Worm (Caenorhabditis elegans) whole organism, late embryonic: ENCODE measurements around the gene D2096.5.

ENCODE experiments used
- C08G9.2 ChIP-seq: sonication (generic microtip); optimal IDR thresholded peaks from 2 replicates; lab custom pipeline; 2016; ENCODE audit warnings: mild to moderate bottlenecking, missing genetic modification characterization, moderate library complexity, missing compliant biosample characterization
- F13H6.1 ChIP-seq: sonication (generic microtip); optimal IDR thresholded peaks from 2 replicates; lab custom pipeline; 2016; ENCODE audit warnings: missing genetic modification characterization, missing compliant biosample characterization
- ama-1 ChIP-seq: fragments of 150-350 bp; optimal IDR thresholded peaks from 2 replicates; lab custom pipeline; 2014
- pax-1 ChIP-seq: fragments of 150-350 bp; optimal IDR thresholded peaks from 2 replicates; lab custom pipeline; 2014; ENCODE audit warnings: missing biosample characterization, missing genetic modification characterization
- pha-4 ChIP-seq: fragments of 150-350 bp; optimal IDR thresholded peaks from 2 replicates; lab custom pipeline; 2018; ENCODE audit warnings: missing biosample characterization, missing genetic modification reagents, missing genetic modification characterization
- pqm-1 ChIP-seq: sonication (generic microtip); optimal IDR thresholded peaks from 2 replicates; lab custom pipeline; 2016; ENCODE audit warnings: missing genetic modification characterization, missing compliant biosample characterization
- tbx-2 ChIP-seq: sonication (generic microtip); optimal IDR thresholded peaks from 2 replicates; lab custom pipeline; 2016; ENCODE audit warnings: missing genetic modification characterization, missing compliant biosample characterization
- ttx-3 ChIP-seq: sonication (generic microtip); optimal IDR thresholded peaks from 2 replicates; lab custom pipeline; 2016; ENCODE audit warnings: missing genetic modification reagents, missing genetic modification characterization, missing compliant biosample characterization
- unc-55 ChIP-seq: sonication (generic microtip); optimal IDR thresholded peaks from 2 replicates; lab custom pipeline; 2017; ENCODE audit warnings: missing biosample characterization, missing genetic modification reagents, missing genetic modification characterization

DNA sequence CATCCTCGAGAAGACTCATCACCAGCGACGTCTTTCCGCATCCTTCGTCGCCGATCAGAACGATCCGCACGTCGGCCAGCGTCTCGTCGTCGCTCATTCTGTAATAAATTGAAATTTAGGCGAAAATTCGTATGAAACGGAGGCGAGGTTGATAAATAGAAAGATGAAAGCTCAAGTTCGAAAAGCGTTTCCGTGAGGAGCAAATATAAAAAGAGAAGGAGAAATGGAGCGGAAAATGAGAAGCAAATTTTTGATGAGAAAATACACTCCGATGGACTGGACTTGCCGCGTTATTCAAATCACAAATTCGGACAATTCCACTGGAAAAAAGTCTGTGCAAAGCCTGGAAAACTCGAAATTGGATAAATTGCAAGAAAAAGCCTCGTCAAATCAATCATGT is 34.5 kb upstream of the D2096.5 start, which contains the start of gene D2096.11:
- TF ChIP-seq ama-1, result no peak
- TF ChIP-seq C08G9.2, result no peak
- no peak for TF ChIP-seq pqm-1 (tag; lab: Kevin White, UChicago)
- no peak for TF ChIP-seq pax-1 (tag; lab: Kevin White, UChicago)
- no peak for TF ChIP-seq pha-4 (tag; lab: Kevin White, UChicago)
- TF ChIP-seq unc-55 (GFP tag; lab: Kevin White, UChicago), result no peak
- TF ChIP-seq F13H6.1, result no peak
- TF ChIP-seq ttx-3 (tag; lab: Kevin White, UChicago), result no peak
- TF ChIP-seq tbx-2 (tag; lab: Kevin White, UChicago), result no peak
